Worm (Caenorhabditis elegans) whole organism, L4 larva: Measurements from ENCODE around the gene srh-48.

Source experiments
- D1046.2 ChIP-seq: fragments of 200-800 bp; sonication (Bioruptor generic); IDR thresholded peaks from 2 replicates; pipeline ENCODE4 v1.3.6; 2022; ENCODE audit warnings: missing genetic modification characterization, missing compliant biosample characterization
- F37D6.2 ChIP-seq: sonication (generic microtip); optimal IDR thresholded peaks from 2 replicates; lab custom pipeline; 2016; ENCODE audit warnings: mild to moderate bottlenecking, missing genetic modification characterization, missing compliant biosample characterization
- aha-1 ChIP-seq: fragments of 150-350 bp; peaks from one replicate; lab custom pipeline; 2014; ENCODE audit warnings: missing biosample characterization, missing genetic modification characterization
- attf-4 ChIP-seq: sonication (generic microtip); optimal IDR thresholded peaks from 3 replicates; lab custom pipeline; 2017; ENCODE audit warnings: missing biosample characterization, missing genetic modification characterization
- ceh-62 ChIP-seq: sonication (generic microtip); optimal IDR thresholded peaks from 2 replicates; lab custom pipeline; 2017; ENCODE audit warnings: missing biosample characterization, missing genetic modification characterization
- cey-2 ChIP-seq: sonication (generic microtip); optimal IDR thresholded peaks from 3 replicates; lab custom pipeline; 2017; ENCODE audit warnings: missing genetic modification characterization, mild to moderate bottlenecking, missing compliant biosample characterization, antibody characterized with exemption, borderline replicate concordance; ENCODE audit not compliant: insufficient read depth
- ctbp-1 ChIP-seq: fragments of 200-800 bp; sonication (Bioruptor generic); IDR thresholded peaks from 2 replicates; pipeline ENCODE4 v1.3.6; 2022; ENCODE audit warnings: missing genetic modification reagents, missing genetic modification characterization, missing compliant biosample characterization
- dmd-6 ChIP-seq: fragments of 200-800 bp; sonication (Bioruptor generic); IDR thresholded peaks from 2 replicates; pipeline ENCODE4 v1.3.6; 2022; ENCODE audit warnings: missing genetic modification reagents, missing genetic modification characterization, missing compliant biosample characterization
- egl-43 ChIP-seq: fragments of 200-800 bp; sonication (Bioruptor generic); IDR thresholded peaks from 2 replicates; pipeline ENCODE4 v1.3.6; 2022; ENCODE audit warnings: missing genetic modification reagents, missing genetic modification characterization, missing compliant biosample characterization
- hlh-11 ChIP-seq: fragments of 200-800 bp; sonication (Bioruptor generic); optimal IDR thresholded peaks from 2 replicates; lab custom pipeline; 2018; ENCODE audit warnings: mild to moderate bottlenecking, missing genetic modification characterization, missing compliant biosample characterization
- hlh-30 ChIP-seq: sonication (generic microtip); optimal IDR thresholded peaks from 2 replicates; lab custom pipeline; 2017; ENCODE audit warnings: antibody characterized with exemption, mild to moderate bottlenecking, missing genetic modification characterization, missing compliant biosample characterization; ENCODE audit not compliant: insufficient read depth
- lin-15B ChIP-seq: fragments of 150-350 bp; sonication (generic microtip); optimal IDR thresholded peaks from 3 replicates; lab custom pipeline; 2014; ENCODE audit warnings: missing biosample characterization, missing genetic modification characterization
- lin-38 ChIP-seq: fragments of 200-800 bp; sonication (Bioruptor generic); IDR thresholded peaks from 2 replicates; pipeline ENCODE4 v1.3.6; 2022; ENCODE audit warnings: missing genetic modification reagents, missing genetic modification characterization, missing compliant biosample characterization
- lir-3 ChIP-seq: sonication (generic microtip); optimal IDR thresholded peaks from 2 replicates; lab custom pipeline; 2016; ENCODE audit warnings: mild to moderate bottlenecking, missing genetic modification characterization, missing compliant biosample characterization
- madf-5 ChIP-seq, 2 experiments: fragments of 200-800 bp; sonication (Bioruptor generic); IDR thresholded peaks; 2 replicates each; pipeline ENCODE4 v1.3.6; 2022; ENCODE audit warnings: missing compliant biosample characterization in 2 of 2, missing genetic modification characterization in 2 of 2
- madf-9 ChIP-seq: fragments of 200-800 bp; sonication (Bioruptor generic); conservative IDR thresholded peaks from 2 replicates; pipeline ENCODE4 v1.3.6; 2022; ENCODE audit warnings: missing genetic modification reagents, missing genetic modification characterization, missing compliant biosample characterization
- mdl-1 ChIP-seq, 2 experiments: fragments of 150-350 bp in 1 of 2; sonication (generic microtip) in 1 of 2; optimal IDR thresholded peaks; 2 replicates each; lab custom pipeline; 2014 to 2017; ENCODE audit warnings: missing biosample characterization in 2 of 2, missing genetic modification characterization in 2 of 2
- mxl-3 ChIP-seq: fragments of 200-800 bp; sonication (Bioruptor generic); optimal IDR thresholded peaks from 2 replicates; lab custom pipeline; 2018; ENCODE audit warnings: mild to moderate bottlenecking, missing genetic modification characterization, missing compliant biosample characterization
- nhr-102 ChIP-seq: sonication (generic microtip); optimal IDR thresholded peaks from 2 replicates; lab custom pipeline; 2016; ENCODE audit warnings: mild to moderate bottlenecking, missing genetic modification characterization, moderate library complexity, missing compliant biosample characterization
- nhr-25 ChIP-seq: sonication (generic microtip); optimal IDR thresholded peaks from 2 replicates; lab custom pipeline; 2017; ENCODE audit warnings: missing genetic modification characterization, mild to moderate bottlenecking, missing compliant biosample characterization, antibody characterized with exemption, moderate library complexity, borderline replicate concordance; ENCODE audit not compliant: insufficient read depth
- nhr-28 ChIP-seq: fragments of 150-350 bp; optimal IDR thresholded peaks from 2 replicates; lab custom pipeline; 2014; ENCODE audit warnings: missing biosample characterization, missing genetic modification characterization
- php-3 ChIP-seq: fragments of 200-800 bp; sonication (Bioruptor generic); IDR thresholded peaks from 2 replicates; pipeline ENCODE4 v1.3.6; 2022; ENCODE audit warnings: missing genetic modification reagents, missing genetic modification characterization, missing compliant biosample characterization
- sdz-12 ChIP-seq: fragments of 200-800 bp; sonication (Bioruptor generic); optimal IDR thresholded peaks from 2 replicates; lab custom pipeline; 2018; ENCODE audit warnings: mild to moderate bottlenecking, missing genetic modification characterization, missing compliant biosample characterization
- set-16 ChIP-seq: fragments of 200-800 bp; sonication (Bioruptor generic); IDR thresholded peaks from 2 replicates; pipeline ENCODE4 v1.3.6; 2022; ENCODE audit warnings: missing genetic modification reagents, missing genetic modification characterization, missing compliant biosample characterization
- spr-3 ChIP-seq: fragments of 200-800 bp; sonication (Bioruptor generic); optimal IDR thresholded peaks from 2 replicates; lab custom pipeline; 2018; ENCODE audit warnings: mild to moderate bottlenecking, missing genetic modification characterization, missing compliant biosample characterization
- unc-130 ChIP-seq: sonication (generic microtip); optimal IDR thresholded peaks from 2 replicates; lab custom pipeline; 2016; ENCODE audit warnings: missing genetic modification reagents, missing genetic modification characterization, missing compliant biosample characterization
- unc-62 ChIP-seq, 3 experiments: fragments of 150-350 bp in 1 of 3; sonication (generic microtip); optimal IDR thresholded peaks in 2 of 3; peaks in 1 of 3; 1 replicate in 1 of 3; 2 replicates in 2 of 3; lab custom pipeline; 2014 to 2017; ENCODE audit warnings: missing biosample characterization in 3 of 3, missing genetic modification characterization in 3 of 3, missing genetic modification reagents in 3 of 3, missing genotype in 1 of 3
- ztf-7 ChIP-seq: fragments of 150-350 bp; optimal IDR thresholded peaks from 2 replicates; lab custom pipeline; 2014; ENCODE audit warnings: missing biosample characterization, missing genetic modification characterization

Gene srh-48

DNA sequence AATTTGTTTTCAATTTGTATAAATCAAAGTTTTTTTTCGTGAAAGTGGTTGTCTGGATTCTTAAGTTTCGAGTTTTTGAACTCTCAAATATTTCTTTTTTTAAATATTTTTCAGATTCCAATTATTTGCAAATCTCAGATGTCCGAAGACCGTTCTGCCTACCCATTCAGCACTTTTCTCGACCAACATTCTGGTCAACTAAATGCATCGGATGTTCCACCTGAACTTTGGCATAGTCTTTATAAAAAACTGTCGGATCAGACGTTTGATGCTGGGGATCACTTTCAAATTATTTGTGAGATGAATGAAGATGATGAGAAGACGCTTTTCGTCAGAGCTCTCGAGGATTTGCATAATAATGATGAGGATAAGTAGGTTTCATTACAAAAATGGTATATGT lies 41.0 kb upstream of the srh-48 start, which contains the start of gene ttll-12:
Gene ttll-12, plus strand, starts transcription at position 139 of the 400 bp plus-strand sequence.
- no peak for TF ChIP-seq attf-4 (tag; lab: Kevin White, UChicago)
- TF ChIP-seq unc-62 (GFP tag; optimal IDR thresholded peaks at IDR 0.05 in 1 of 2; lab: Kevin White, UChicago) = no peak
- no peak for TF ChIP-seq unc-62 (tag; optimal IDR thresholded peaks at IDR 0.05; lab: Kevin White, UChicago)
- no peak for TF ChIP-seq unc-130 (GFP tag; lab: Kevin White, UChicago)
- TF ChIP-seq ctbp-1 (GFP tag; lab: Robert Waterston, UW) = no peak
- TF ChIP-seq spr-3 (GFP tag; lab: Kevin White, UChicago) = no peak
- TF ChIP-seq hlh-11 = no peak
- no peak for TF ChIP-seq lin-15B (tag; lab: Kevin White, UChicago)
- TF ChIP-seq madf-5 (GFP tag; IDR thresholded peaks at IDR 0.05; lab: Robert Waterston, UW) = no peak

DNA sequence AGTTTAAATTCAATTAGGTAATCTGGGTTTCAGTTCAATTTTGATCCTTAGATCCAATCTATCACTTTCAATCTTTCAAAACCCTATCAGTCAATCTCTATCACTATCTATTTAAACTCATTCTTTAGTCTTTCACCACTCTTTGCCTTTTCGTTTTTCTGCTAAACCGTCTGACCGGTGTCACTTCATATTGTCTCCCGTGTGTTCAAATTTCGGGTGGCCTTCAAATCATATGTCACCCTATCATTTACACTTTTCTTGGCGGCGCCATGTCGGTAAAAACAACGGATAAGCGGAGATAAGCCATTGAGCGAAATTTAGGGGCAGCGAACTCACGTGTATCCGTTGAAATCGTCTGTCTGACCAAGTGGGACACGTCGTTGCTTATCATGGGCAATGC lies 35.9 kb upstream of the srh-48 start:
- TF ChIP-seq nhr-28 (peak; percentile 82), hlh-30 (tag; lab: Kevin White, UChicago) (peak; percentile 83), cey-2 (tag; lab: Kevin White, UChicago) (no peak), dmd-6 (GFP tag; lab: Robert Waterston, UW) (peak; percentile 10; the same call in 1 of the 2 replicates), php-3 (GFP tag; lab: Robert Waterston, UW) (no peak), nhr-25 (tag; lab: Kevin White, UChicago) (peak; percentile 1), hlh-11 (peak; percentile 53), mdl-1 (tag; optimal IDR thresholded peaks at IDR 0.05; lab: Kevin White, UChicago) (peak in 1 of 2 experiments; percentile 79), mxl-3 (peak; percentile 83)

DNA sequence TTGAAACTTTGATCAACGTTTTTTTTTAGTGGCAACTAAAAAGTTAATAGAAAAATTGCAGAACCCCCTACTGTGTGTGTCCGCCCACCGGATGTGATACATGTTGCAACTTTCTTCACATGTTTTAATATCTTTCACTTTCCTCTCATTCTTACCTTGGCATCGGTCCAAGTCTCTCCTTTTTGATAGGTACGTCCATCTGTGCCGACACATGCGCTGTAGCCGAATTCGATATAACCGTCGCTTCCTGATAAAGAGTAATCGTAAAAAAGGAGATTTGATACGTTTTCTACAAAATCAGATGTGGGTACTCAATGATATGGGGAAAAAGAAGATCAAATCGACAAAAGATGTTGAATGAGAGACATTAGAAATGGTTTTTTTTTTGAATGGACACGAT lies 34.8 kb upstream of the srh-48 start:
- TF ChIP-seq lir-3 (tag; lab: Kevin White, UChicago) = no peak
- peak; percentile 39 for TF ChIP-seq nhr-28
- no peak for TF ChIP-seq F37D6.2 (tag; lab: Kevin White, UChicago)
- no peak for TF ChIP-seq lin-38 (GFP tag; lab: Robert Waterston, UW)
- TF ChIP-seq aha-1 = peak; percentile 37

DNA sequence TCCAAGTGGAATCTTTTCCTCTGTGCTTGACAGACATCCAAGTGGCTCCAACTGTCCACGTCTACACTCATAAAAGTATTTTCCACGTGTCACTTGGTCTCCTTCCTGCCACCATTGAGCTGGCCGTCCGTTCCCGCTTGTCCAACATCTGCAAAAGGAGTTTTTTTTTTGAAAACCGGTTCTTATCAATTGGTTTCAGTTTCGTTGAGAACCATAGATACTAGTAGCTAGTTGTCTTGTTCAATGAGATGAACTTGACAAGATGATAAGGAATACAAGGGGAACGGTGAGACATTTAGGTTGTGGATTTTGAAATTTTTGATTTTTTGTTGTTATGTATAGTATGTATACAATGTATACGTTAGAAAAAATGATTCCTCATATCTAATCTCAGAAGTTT lies 34.1 kb upstream of the srh-48 start:
- TF ChIP-seq madf-9 (GFP tag; lab: Robert Waterston, UW) (no peak), nhr-102 (tag; lab: Kevin White, UChicago) (no peak)

DNA sequence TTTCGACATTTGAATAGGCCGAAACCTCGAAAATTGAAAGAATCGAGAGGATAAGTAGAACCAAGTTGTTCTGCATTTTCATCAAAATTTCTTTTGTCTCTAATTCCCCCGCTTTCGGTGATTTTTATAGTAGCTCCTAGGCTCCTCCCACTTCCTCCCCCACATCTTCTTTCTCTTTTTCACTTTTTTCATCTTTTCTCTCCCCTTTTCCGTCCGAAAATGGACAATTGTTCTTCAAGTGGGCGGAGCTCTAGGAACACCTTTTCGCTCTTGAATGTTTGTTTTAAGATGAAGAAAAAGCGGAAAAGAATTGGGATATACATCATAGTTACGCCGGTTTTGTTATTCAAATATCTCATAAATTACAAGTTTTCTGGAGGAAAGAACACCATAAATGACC lies 33.4 kb upstream of the srh-48 start, which contains the start of gene F42A8.1:
Gene F42A8.1, minus strand, starts transcription at position 101 of the 400 bp plus-strand sequence.
- TF ChIP-seq D1046.2 (GFP tag; lab: Robert Waterston, UW) (no peak), hlh-11 (no peak), php-3 (GFP tag; lab: Robert Waterston, UW) (no peak), ceh-62 (tag; lab: Kevin White, UChicago) (no peak), sdz-12 (GFP tag; lab: Kevin White, UChicago) (no peak), set-16 (no peak), mdl-1 (tag; optimal IDR thresholded peaks at IDR 0.05; lab: Kevin White, UChicago) (no peak), egl-43 (GFP tag; lab: Robert Waterston, UW) (no peak)

DNA sequence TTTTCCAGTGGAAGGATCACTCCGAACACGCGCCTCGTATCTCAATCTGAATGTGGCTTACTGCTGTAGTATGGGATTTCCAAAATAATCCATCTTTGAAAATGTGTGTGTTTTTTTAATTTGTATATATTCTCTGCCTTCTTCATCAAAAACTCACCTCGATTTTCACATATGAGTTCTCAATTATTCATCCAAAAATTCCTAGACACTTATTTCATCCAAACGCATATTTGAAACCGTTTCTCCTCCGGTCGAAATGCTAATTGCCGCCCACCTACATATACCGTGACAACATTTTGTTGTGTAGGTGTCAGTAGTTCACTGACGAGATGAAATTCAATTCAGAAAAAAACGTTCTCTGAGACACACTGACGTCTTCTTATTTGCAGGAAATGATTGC lies 32.5 kb upstream of the srh-48 start:
- no peak for TF ChIP-seq ztf-7 (tag; lab: Kevin White, UChicago)
- TF ChIP-seq unc-62 (GFP tag; optimal IDR thresholded peaks at IDR 0.05 in 1 of 2; lab: Kevin White, UChicago) = peak in 1 of 2 experiments; percentile 96
- no peak for TF ChIP-seq unc-62 (tag; optimal IDR thresholded peaks at IDR 0.05; lab: Kevin White, UChicago)
- TF ChIP-seq, all 104 proteins: peak for 1
